Worm (Caenorhabditis elegans) whole organism, dauer: ENCODE results near the gene W05B10.3.

ENCODE experiments used
- unc-62 ChIP-seq: sonication (generic microtip); optimal IDR thresholded peaks from 2 replicates; lab custom pipeline; 2017; ENCODE audit warnings: missing biosample characterization, missing genetic modification reagents, missing genetic modification characterization

Gene W05B10.3

DNA sequence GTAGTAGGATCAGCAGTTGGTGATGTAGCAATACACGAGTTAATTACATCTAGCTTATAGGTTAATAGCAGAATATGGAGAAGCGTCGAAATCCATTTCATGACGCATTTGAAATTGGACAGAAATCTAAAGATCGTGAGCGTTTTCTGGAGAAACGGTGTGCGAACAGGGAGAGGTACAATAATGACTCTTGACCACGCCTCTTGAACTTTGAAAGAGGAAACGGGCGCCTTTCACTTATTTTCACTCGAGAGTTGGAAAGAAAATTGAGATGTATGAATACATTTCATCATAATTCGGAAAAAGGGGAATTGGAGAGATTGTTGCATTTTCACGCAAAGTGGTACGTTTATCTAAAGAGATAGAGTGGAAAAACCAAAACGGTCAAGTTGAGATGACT lies 31.8 kb downstream of the W05B10.3 start, which contains the start of gene F56H9.6:
Gene F56H9.6 (minus strand): TSS at position 101 of the 400 bp plus-strand sequence.
- no peak for TF ChIP-seq unc-62 (GFP tag; lab: Kevin White, UChicago)

DNA sequence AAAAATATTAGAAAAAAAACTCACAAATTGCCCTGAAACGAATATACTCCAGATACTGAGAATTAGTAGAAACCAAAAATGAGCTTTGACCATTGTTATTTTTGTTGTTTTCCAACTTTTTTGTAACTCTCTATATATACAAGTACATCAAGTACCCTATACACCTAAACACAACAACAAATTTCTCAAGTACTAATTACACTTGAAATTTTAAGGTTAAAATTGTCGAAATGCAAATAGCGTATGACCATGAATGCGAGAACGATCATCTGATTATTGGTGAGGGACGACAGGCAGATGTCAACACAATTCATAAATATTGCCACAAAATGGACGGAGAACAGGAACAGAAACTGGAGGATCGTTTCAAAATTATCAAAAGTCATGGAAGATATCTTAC lies 37.1 kb downstream of the W05B10.3 start, which contains the start of gene F56H9.9:
Gene F56H9.9 (minus strand): TSS at position 101 of the 400 bp plus-strand sequence.
- no peak for TF ChIP-seq unc-62 (GFP tag; lab: Kevin White, UChicago)

DNA sequence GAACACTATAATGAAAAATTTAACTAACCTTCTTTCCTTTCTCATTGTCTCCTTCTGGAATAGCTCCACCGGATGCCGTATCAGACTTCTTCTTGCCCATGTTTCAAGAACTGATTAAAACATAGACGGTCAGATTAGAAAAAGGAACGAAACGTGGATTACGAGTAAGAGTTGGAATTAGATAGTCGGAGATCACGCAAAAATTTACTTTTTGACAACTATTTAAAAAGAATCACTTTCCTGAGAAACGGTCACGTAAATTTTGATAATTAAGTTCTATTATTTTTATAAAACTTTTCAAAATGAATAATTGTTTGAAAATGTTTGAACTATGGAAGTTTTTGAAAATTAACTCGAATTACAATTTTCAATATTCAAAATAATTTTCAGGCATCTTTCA lies 49.4 kb downstream of the W05B10.3 start, which contains the start of gene cyc-2.2:
Gene cyc-2.2 (minus strand): TSS at position 101 of the 400 bp plus-strand sequence.
- no peak for TF ChIP-seq unc-62 (GFP tag; lab: Kevin White, UChicago)
